Fruit fly (Drosophila melanogaster): Measurements from ENCODE around the gene Mst87F.

The Mst87F gene

dm6 chr3R:13801184-13802056, 26.4 kb downstream of the Mst87F start (continued):
- TF ChIP-seq hth (optimal IDR thresholded peaks at IDR 0.05) (no peak), hkb (optimal IDR thresholded peaks at IDR 0.05) (no peak), hkb (GFP tag; IDR thresholded peaks at IDR 0.05) (no peak), Spps (tag; optimal IDR thresholded peaks at IDR 0.05) (no peak), gfzf (GFP tag; optimal IDR thresholded peaks at IDR 0.05) (no peak), gro (GFP tag; optimal IDR thresholded peaks at IDR 0.05) (peak; percentile 35), Dll (GFP tag; IDR thresholded peaks at IDR 0.05; ENCODE audit: partially characterized antibody) (no peak), CG7745 (tag; optimal IDR thresholded peaks at IDR 0.05) (no peak), en (GFP tag; optimal IDR thresholded peaks at IDR 0.05) (no peak), sens-2 (GFP tag; IDR thresholded peaks at IDR 0.05) (no peak), wek (GFP tag; optimal IDR thresholded peaks at IDR 0.05) (no peak), abd-A (tag; optimal IDR thresholded peaks at IDR 0.05) (peak; percentile 98), inv (GFP tag; IDR thresholded peaks at IDR 0.05; ENCODE audit: partially characterized antibody) (no peak), CG4328 (GFP tag; optimal IDR thresholded peaks at IDR 0.05) (no peak), tll (GFP tag; optimal IDR thresholded peaks at IDR 0.05) (no peak), CG9876 (GFP tag; optimal IDR thresholded peaks at IDR 0.05) (no peak), Dek (tag; optimal IDR thresholded peaks at IDR 0.05) (no peak), mld (GFP tag; IDR thresholded peaks at IDR 0.05; ENCODE audit: partially characterized antibody) (no peak), da (GFP tag; optimal IDR thresholded peaks at IDR 0.05) (no peak), Atf6 (GFP tag; IDR thresholded peaks at IDR 0.05) (no peak), CG8765 (GFP tag; IDR thresholded peaks at IDR 0.05) (no peak), Hsf (GFP tag; optimal IDR thresholded peaks at IDR 0.05) (no peak), gem (tag; optimal IDR thresholded peaks at IDR 0.05) (no peak), Rx (GFP tag; IDR thresholded peaks at IDR 0.05) (no peak), CG31441 (GFP tag; IDR thresholded peaks at IDR 0.05) (no peak), CG11093 (GFP tag; IDR thresholded peaks at IDR 0.05) (no peak), CG6254 (GFP tag; optimal IDR thresholded peaks at IDR 0.05) (no peak), CG9932 (GFP tag; IDR thresholded peaks at IDR 0.05) (no peak), H2.0 (GFP tag; IDR thresholded peaks at IDR 0.05) (no peak), Ets65A (GFP tag) (peak; percentile 61), nmo (GFP tag; optimal IDR thresholded peaks at IDR 0.05) (no peak), unpg (GFP tag; optimal IDR thresholded peaks at IDR 0.05) (no peak), CG13424 (tag; optimal IDR thresholded peaks at IDR 0.05) (no peak), al (GFP tag; IDR thresholded peaks at IDR 0.05) (no peak), stc (GFP tag; IDR thresholded peaks at IDR 0.05) (no peak), mam (GFP tag; optimal IDR thresholded peaks at IDR 0.05) (no peak), jigr1 (GFP tag; IDR thresholded peaks at IDR 0.05) (no peak), scrt (GFP tag; optimal IDR thresholded peaks at IDR 0.05) (peak; percentile 98), crp (GFP tag; optimal IDR thresholded peaks at IDR 0.05) (no peak), CG7839 (tag; optimal IDR thresholded peaks at IDR 0.05) (no peak), sd (tag; optimal IDR thresholded peaks at IDR 0.05) (peak; percentile 98), CG8290 (GFP tag; optimal IDR thresholded peaks at IDR 0.05) (no peak), CG8290 (tag; optimal IDR thresholded peaks at IDR 0.05) (no peak)
